Worm (Caenorhabditis elegans) whole organism, early embryonic: ENCODE measurements around the gene cls-1.

Source experiments
- ama-1 ChIP-seq: fragments of 150-350 bp; optimal IDR thresholded peaks from 2 replicates; lab custom pipeline; 2014
- ceh-13 ChIP-seq: fragments of 200-800 bp; sonication (Bioruptor generic); optimal IDR thresholded peaks from 2 replicates; lab custom pipeline; 2018; ENCODE audit warnings: mild to moderate bottlenecking, missing genetic modification characterization, missing compliant biosample characterization
- ceh-36 ChIP-seq: sonication (generic microtip); optimal IDR thresholded peaks from 2 replicates; lab custom pipeline; 2016; ENCODE audit warnings: missing genetic modification characterization, inconsistent platforms, missing compliant biosample characterization
- ets-7 ChIP-seq: sonication (generic microtip); optimal IDR thresholded peaks from 2 replicates; lab custom pipeline; 2016; ENCODE audit warnings: missing genotype, missing genetic modification characterization, missing compliant biosample characterization
- flt-1 ChIP-seq: fragments of 200-800 bp; sonication (Bioruptor generic); IDR thresholded peaks from 2 replicates; pipeline ENCODE4 v1.3.6; 2022; ENCODE audit warnings: missing genetic modification characterization, missing compliant biosample characterization
- hmg-4 ChIP-seq: fragments of 200-800 bp; sonication (Bioruptor generic); optimal IDR thresholded peaks from 2 replicates; lab custom pipeline; 2018; ENCODE audit warnings: mild to moderate bottlenecking, missing genetic modification characterization, missing compliant biosample characterization
- hnd-1 ChIP-seq: sonication (generic microtip); optimal IDR thresholded peaks from 2 replicates; lab custom pipeline; 2016; ENCODE audit warnings: missing genetic modification characterization, missing compliant biosample characterization
- tbx-11 ChIP-seq: fragments of 200-800 bp; sonication (Bioruptor generic); IDR thresholded peaks from 2 replicates; pipeline ENCODE4 v1.3.6; 2022; ENCODE audit warnings: missing genetic modification characterization, missing compliant biosample characterization

DNA sequence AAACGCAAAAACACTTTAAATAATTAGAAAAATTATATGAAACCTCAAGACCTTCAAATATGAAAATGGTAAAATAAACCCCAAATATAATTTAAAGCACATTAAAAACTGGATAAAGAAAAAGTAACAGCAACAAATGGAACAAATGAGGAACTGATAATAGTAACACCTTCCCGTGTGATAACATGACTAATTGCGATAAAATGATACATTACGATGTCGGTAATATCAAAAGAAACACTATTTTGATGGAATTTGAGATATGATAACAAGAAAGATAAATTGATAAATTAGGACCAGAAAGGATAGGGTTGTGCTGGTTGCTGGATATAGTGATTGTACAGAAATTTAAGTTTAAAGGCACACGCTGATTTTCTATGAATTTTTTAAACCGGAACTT lies 34.1 kb downstream of the cls-1 start:
- no peak for TF ChIP-seq ama-1 (lab: Kevin White, UChicago)
- no peak for TF ChIP-seq ceh-36 (tag; lab: Kevin White, UChicago)
- no peak for TF ChIP-seq hmg-4 (GFP tag; lab: Kevin White, UChicago)
- no peak for TF ChIP-seq ets-7 (tag; lab: Kevin White, UChicago)
- TF ChIP-seq ceh-13 (GFP tag; lab: Kevin White, UChicago): no peak
- no peak for TF ChIP-seq flt-1 (GFP tag; lab: Robert Waterston, UW)
- TF ChIP-seq tbx-11 (GFP tag; lab: Robert Waterston, UW): no peak
- no peak for TF ChIP-seq hnd-1 (tag; lab: Kevin White, UChicago)
